Worm (Caenorhabditis elegans) whole organism, L4 larva: Measurements from ENCODE around the gene enee-1.

Experiments used
- aha-1 ChIP-seq: fragments of 150-350 bp; peaks from one replicate; lab custom pipeline; 2014; ENCODE audit warnings: missing biosample characterization, missing genetic modification characterization
- dmd-6 ChIP-seq: fragments of 200-800 bp; sonication (Bioruptor generic); IDR thresholded peaks from 2 replicates; pipeline ENCODE4 v1.3.6; 2022; ENCODE audit warnings: missing genetic modification reagents, missing genetic modification characterization, missing compliant biosample characterization
- fkh-10 ChIP-seq: fragments of 150-350 bp; optimal IDR thresholded peaks from 2 replicates; lab custom pipeline; 2014; ENCODE audit warnings: missing biosample characterization, missing genetic modification reagents, missing genetic modification characterization
- lin-39 ChIP-seq: fragments of 150-350 bp; optimal IDR thresholded peaks from 2 replicates; lab custom pipeline; 2014; ENCODE audit warnings: missing biosample characterization, missing genetic modification reagents, missing genetic modification characterization
- nhr-25 ChIP-seq: sonication (generic microtip); optimal IDR thresholded peaks from 2 replicates; lab custom pipeline; 2017; ENCODE audit warnings: missing genetic modification characterization, mild to moderate bottlenecking, missing compliant biosample characterization, antibody characterized with exemption, moderate library complexity, borderline replicate concordance; ENCODE audit not compliant: insufficient read depth
- pha-4 ChIP-seq, 2 experiments: fragments of 150-350 bp in 1 of 2; fragments of 200-800 bp in 1 of 2; sonication (Bioruptor generic) in 1 of 2; IDR thresholded peaks in 1 of 2; optimal IDR thresholded peaks in 1 of 2; 2 replicates each; pipeline versions ENCODE4 v1.3.6 to Lab custom; 2014 to 2022; ENCODE audit warnings: missing genetic modification characterization in 2 of 2, missing genetic modification reagents in 2 of 2, missing biosample characterization in 1 of 2, missing compliant biosample characterization in 1 of 2
- set-16 ChIP-seq: fragments of 200-800 bp; sonication (Bioruptor generic); IDR thresholded peaks from 2 replicates; pipeline ENCODE4 v1.3.6; 2022; ENCODE audit warnings: missing genetic modification reagents, missing genetic modification characterization, missing compliant biosample characterization
- skn-1 ChIP-seq: fragments of 150-350 bp; optimal IDR thresholded peaks from 2 replicates; lab custom pipeline; 2014; ENCODE audit warnings: missing biosample characterization, missing genetic modification characterization
- snpc-4 ChIP-seq: fragments of 150-350 bp; optimal IDR thresholded peaks from 2 replicates; lab custom pipeline; 2014; ENCODE audit warnings: missing biosample characterization, missing genetic modification characterization
- spr-1 ChIP-seq: sonication (generic microtip); optimal IDR thresholded peaks from 2 replicates; lab custom pipeline; 2016; ENCODE audit warnings: mild to moderate bottlenecking, missing genetic modification characterization, missing compliant biosample characterization
- zag-1 ChIP-seq: fragments of 150-350 bp; optimal IDR thresholded peaks from 2 replicates; lab custom pipeline; 2014; ENCODE audit warnings: missing biosample characterization, missing genetic modification characterization
- zfp-3 ChIP-seq: fragments of 200-800 bp; sonication (Bioruptor generic); conservative IDR thresholded peaks from 2 replicates; pipeline ENCODE4 v1.3.6; 2022; ENCODE audit warnings: missing genetic modification reagents, missing genetic modification characterization, missing compliant biosample characterization

DNA sequence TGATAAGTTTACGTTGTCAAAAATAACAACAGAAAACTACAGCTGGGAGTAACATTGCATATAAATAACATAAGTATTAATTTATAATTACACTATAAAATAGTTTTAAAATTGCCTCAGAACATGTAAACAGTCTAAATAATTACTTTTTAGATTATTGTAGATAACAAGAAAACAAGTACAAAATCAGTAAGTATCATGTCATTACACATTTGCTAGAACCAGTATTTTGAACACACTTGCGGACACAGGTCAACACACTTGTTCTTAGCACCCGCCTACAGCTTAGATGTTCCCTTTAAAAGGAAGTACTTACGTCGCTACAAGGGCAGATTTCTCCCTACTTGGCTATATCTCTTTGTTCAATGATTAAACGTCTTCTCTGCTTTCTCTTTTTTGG, 9.4 kb downstream of the enee-1 start, which contains the start of gene F23F1.2:
- no peak for TF ChIP-seq aha-1
- TF ChIP-seq spr-1 = no peak
- no peak for TF ChIP-seq zag-1
- no peak for TF ChIP-seq skn-1 (tag; lab: Kevin White, UChicago)
- no peak for TF ChIP-seq zfp-3 (GFP tag; lab: Robert Waterston, UW)
- no peak for TF ChIP-seq fkh-10 (GFP tag; lab: Kevin White, UChicago)
- TF ChIP-seq pha-4 (GFP tag; IDR thresholded peaks at IDR 0.05; lab: Robert Waterston, UW) = no peak
- no peak for TF ChIP-seq pha-4 (tag; optimal IDR thresholded peaks at IDR 0.05; lab: Kevin White, UChicago)
- no peak for TF ChIP-seq nhr-25 (tag; lab: Kevin White, UChicago)
- TF ChIP-seq set-16 (GFP tag; lab: Robert Waterston, UW) = no peak
- TF ChIP-seq lin-39 (tag; lab: Kevin White, UChicago) = no peak
- no peak for TF ChIP-seq dmd-6 (GFP tag; lab: Robert Waterston, UW)
- no peak for TF ChIP-seq snpc-4 (tag; lab: Kevin White, UChicago)
